Worm (Caenorhabditis elegans): ENCODE measurements around the gene mtrr-1.
A peak's percentile ranks its signal among the peaks of the same experiment; 100 is the strongest.

Gene mtrr-1

DNA sequence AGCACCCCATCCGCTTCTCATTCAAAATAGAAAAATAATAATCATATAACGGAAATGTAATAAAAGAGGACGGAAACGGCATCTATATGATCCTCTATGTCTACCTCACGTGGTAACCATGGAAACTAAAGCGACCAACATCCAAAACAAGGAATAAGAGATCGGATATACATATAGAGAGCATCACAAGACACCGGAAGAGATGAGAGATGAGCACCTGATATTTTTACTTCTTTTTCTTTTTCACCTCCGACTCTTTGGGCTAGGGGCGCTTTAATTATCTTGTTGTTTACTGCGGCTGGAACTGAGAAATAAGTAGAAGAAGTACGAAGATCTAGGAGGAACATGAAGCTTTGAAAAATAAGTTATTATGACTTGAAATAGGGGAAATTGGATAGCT lies 22.0 kb upstream of the mtrr-1 start (continued):
- TF ChIP-seq ztf-4 (tag; optimal IDR thresholded peaks at IDR 0.05): no peak
- no peak for TF ChIP-seq sptf-1 (tag; optimal IDR thresholded peaks at IDR 0.05)
- TF ChIP-seq jun-1 (tag; optimal IDR thresholded peaks at IDR 0.05): no peak
- TF ChIP-seq lsy-2 (tag; optimal IDR thresholded peaks at IDR 0.05): peak in 1 of 2 experiments; percentile 8
- TF ChIP-seq nhr-11 (tag; optimal IDR thresholded peaks at IDR 0.05): no peak
- no peak for TF ChIP-seq aly-2 (tag; optimal IDR thresholded peaks at IDR 0.05)
- no peak for TF ChIP-seq skn-1 (tag; optimal IDR thresholded peaks at IDR 0.05)
- no peak for TF ChIP-seq mef-2 (tag; optimal IDR thresholded peaks at IDR 0.05)
- no peak for TF ChIP-seq tbx-2 (tag; optimal IDR thresholded peaks at IDR 0.05)
- no peak for TF ChIP-seq nhr-90 (tag; optimal IDR thresholded peaks at IDR 0.05; ENCODE audit: poor library complexity)
- TF ChIP-seq sup-37 (GFP tag; optimal IDR thresholded peaks at IDR 0.05): no peak
- TF ChIP-seq unc-98 (GFP tag; IDR thresholded peaks at IDR 0.05): no peak
- peak; percentile 28 for TF ChIP-seq fkh-10 (GFP tag; optimal IDR thresholded peaks at IDR 0.05)
- TF ChIP-seq fkh-4 (tag; optimal IDR thresholded peaks at IDR 0.05; ENCODE audit: borderline replicate concordance): no peak
- no peak for TF ChIP-seq egl-27 (tag; optimal IDR thresholded peaks at IDR 0.05)
- TF ChIP-seq nhr-12 (tag; optimal IDR thresholded peaks at IDR 0.05): no peak
- no peak for TF ChIP-seq unc-130 (tag; optimal IDR thresholded peaks at IDR 0.05)
- no peak for TF ChIP-seq mdl-1 (tag; optimal IDR thresholded peaks at IDR 0.05)
- no peak for TF ChIP-seq unc-86 (tag; optimal IDR thresholded peaks at IDR 0.05)
- TF ChIP-seq nhr-47 (tag; optimal IDR thresholded peaks at IDR 0.05): peak; percentile 77
- no peak for TF ChIP-seq nhr-77 (tag; optimal IDR thresholded peaks at IDR 0.05)
- no peak for TF ChIP-seq lin-39 (tag; optimal IDR thresholded peaks at IDR 0.05)
- TF ChIP-seq dpl-1 (GFP tag; optimal IDR thresholded peaks at IDR 0.05): no peak
- TF ChIP-seq vab-15 (tag; optimal IDR thresholded peaks at IDR 0.05): no peak
- TF ChIP-seq F16B12.6 (tag; optimal IDR thresholded peaks at IDR 0.05): no peak
- no peak for TF ChIP-seq aha-1 (tag; optimal IDR thresholded peaks at IDR 0.05)
- TF ChIP-seq sox-4 (tag; optimal IDR thresholded peaks at IDR 0.05): no peak
- TF ChIP-seq C04F5.9 (tag; optimal IDR thresholded peaks at IDR 0.05): no peak
- TF ChIP-seq Y116A8C.19 (tag; optimal IDR thresholded peaks at IDR 0.05; ENCODE audit: borderline replicate concordance): no peak
- no peak for TF ChIP-seq ces-1 (GFP tag; optimal IDR thresholded peaks at IDR 0.05)
- no peak for TF ChIP-seq nhr-237 (tag; optimal IDR thresholded peaks at IDR 0.05)
- no peak for TF ChIP-seq efl-3 (GFP tag; optimal IDR thresholded peaks at IDR 0.05)
- TF ChIP-seq rnt-1 (tag; optimal IDR thresholded peaks at IDR 0.05): peak; percentile 3
- no peak for TF ChIP-seq blmp-1 (tag; optimal IDR thresholded peaks at IDR 0.05)
- no peak for TF ChIP-seq ceh-90 (tag; optimal IDR thresholded peaks at IDR 0.05)
- peak; percentile 75 for TF ChIP-seq nhr-71 (tag; optimal IDR thresholded peaks at IDR 0.05)
- TF ChIP-seq pag-3 (tag; optimal IDR thresholded peaks at IDR 0.05; ENCODE audit: borderline replicate concordance, insufficient read depth): no peak
- peak; percentile 7 for TF ChIP-seq mep-1 (tag; optimal IDR thresholded peaks at IDR 0.05)
- no peak for TF ChIP-seq fos-1 (tag; optimal IDR thresholded peaks at IDR 0.05)
- no peak for TF ChIP-seq tlp-1 (tag; optimal IDR thresholded peaks at IDR 0.05)
- TF ChIP-seq dsc-1 (tag; optimal IDR thresholded peaks at IDR 0.05): peak; percentile 71
- peak; percentile 21 for TF ChIP-seq irx-1 (tag; optimal IDR thresholded peaks at IDR 0.05)
- TF ChIP-seq zip-4 (GFP tag; optimal IDR thresholded peaks at IDR 0.05): no peak
- TF ChIP-seq efl-1 (optimal IDR thresholded peaks at IDR 0.05): no peak
- peak in 1 of 2 experiments; percentile 63 for TF ChIP-seq efl-1 (GFP tag; optimal IDR thresholded peaks at IDR 0.05 in 1 of 2)
- no peak for TF ChIP-seq pqm-1 (tag; optimal IDR thresholded peaks at IDR 0.05)
- TF ChIP-seq nhr-76 (tag; optimal IDR thresholded peaks at IDR 0.05): no peak
- peak; percentile 56 for TF ChIP-seq lin-14 (GFP tag; optimal IDR thresholded peaks at IDR 0.05)
- peak; percentile 88 for TF ChIP-seq egl-13 (tag; optimal IDR thresholded peaks at IDR 0.05)
- no peak for TF ChIP-seq snpc-4 (tag; optimal IDR thresholded peaks at IDR 0.05)
- TF ChIP-seq unc-62 (GFP tag; optimal IDR thresholded peaks at IDR 0.05): no peak
- no peak for TF ChIP-seq elt-2 (tag; optimal IDR thresholded peaks at IDR 0.05)
- no peak for TF ChIP-seq C16A3.4 (tag; optimal IDR thresholded peaks at IDR 0.05)
- no peak for TF ChIP-seq nhr-85 (tag)
- no peak for TF ChIP-seq nhr-19 (GFP tag; conservative IDR thresholded peaks at IDR 0.05)

Data from whole organism, L1 larva.